Worm (Caenorhabditis elegans) whole organism, late embryonic: Measurements from ENCODE around the gene Y38E10A.8.

Source experiments
- K02D7.2 ChIP-seq: sonication (generic microtip); optimal IDR thresholded peaks from 2 replicates; lab custom pipeline; 2017; ENCODE audit warnings: mild to moderate bottlenecking, missing genetic modification characterization, missing compliant biosample characterization
- K09A11.1 ChIP-seq: sonication (generic microtip); optimal IDR thresholded peaks from 2 replicates; lab custom pipeline; 2017; ENCODE audit warnings: antibody characterized with exemption, mild to moderate bottlenecking, missing genetic modification characterization, missing compliant biosample characterization; ENCODE audit not compliant: insufficient read depth
- Y22D7AL.16 ChIP-seq: sonication (generic microtip); optimal IDR thresholded peaks from 2 replicates; lab custom pipeline; 2016; ENCODE audit warnings: missing genetic modification characterization, missing compliant biosample characterization
- ahr-1 ChIP-seq: sonication (generic microtip); optimal IDR thresholded peaks from 2 replicates; lab custom pipeline; 2016; ENCODE audit warnings: missing genetic modification characterization, missing compliant biosample characterization
- ceh-18 ChIP-seq: sonication (generic microtip); optimal IDR thresholded peaks from 2 replicates; lab custom pipeline; 2016; ENCODE audit warnings: missing genetic modification characterization, missing compliant biosample characterization
- ceh-30 ChIP-seq: fragments of 150-350 bp; optimal IDR thresholded peaks from 2 replicates; lab custom pipeline; 2014; ENCODE audit warnings: missing biosample characterization, missing genetic modification characterization
- ceh-48 ChIP-seq: sonication (generic microtip); optimal IDR thresholded peaks from 2 replicates; lab custom pipeline; 2016; ENCODE audit warnings: missing genetic modification characterization, inconsistent platforms, missing compliant biosample characterization
- ceh-6 ChIP-seq: fragments of 200-800 bp; sonication (Bioruptor generic); optimal IDR thresholded peaks from 2 replicates; lab custom pipeline; 2018; ENCODE audit warnings: mild to moderate bottlenecking, missing genetic modification characterization, missing compliant biosample characterization
- dmd-4 ChIP-seq: sonication (generic microtip); optimal IDR thresholded peaks from 2 replicates; lab custom pipeline; 2016; ENCODE audit warnings: borderline replicate concordance, missing genetic modification characterization, missing compliant biosample characterization
- elt-2 ChIP-seq: sonication (generic microtip); optimal IDR thresholded peaks from 2 replicates; lab custom pipeline; 2016; ENCODE audit warnings: missing genetic modification reagents, missing genetic modification characterization, missing compliant biosample characterization
- elt-4 ChIP-seq: sonication (generic microtip); optimal IDR thresholded peaks from 2 replicates; lab custom pipeline; 2016; ENCODE audit warnings: missing genetic modification characterization, missing compliant biosample characterization
- ets-4 ChIP-seq: sonication (generic microtip); optimal IDR thresholded peaks from 2 replicates; lab custom pipeline; 2016; ENCODE audit warnings: missing genetic modification characterization, missing compliant biosample characterization
- fax-1 ChIP-seq: sonication (generic microtip); optimal IDR thresholded peaks from 2 replicates; lab custom pipeline; 2016; ENCODE audit warnings: missing genotype, missing genetic modification characterization, missing compliant biosample characterization
- fkh-10 ChIP-seq: fragments of 150-350 bp; optimal IDR thresholded peaks from 2 replicates; lab custom pipeline; 2014; ENCODE audit warnings: missing biosample characterization, missing genetic modification reagents, missing genetic modification characterization
- fkh-6 ChIP-seq: sonication (generic microtip); optimal IDR thresholded peaks from 2 replicates; lab custom pipeline; 2016; ENCODE audit warnings: missing genetic modification characterization, missing compliant biosample characterization
- gmeb-2 ChIP-seq: sonication (generic microtip); optimal IDR thresholded peaks from 2 replicates; lab custom pipeline; 2016; ENCODE audit warnings: missing genetic modification characterization, inconsistent platforms, missing compliant biosample characterization
- hlh-13 ChIP-seq: fragments of 200-800 bp; sonication (Bioruptor generic); optimal IDR thresholded peaks from 2 replicates; lab custom pipeline; 2018; ENCODE audit warnings: mild to moderate bottlenecking, missing genetic modification characterization, missing compliant biosample characterization
- hlh-8 ChIP-seq: sonication (generic microtip); optimal IDR thresholded peaks from 2 replicates; lab custom pipeline; 2016; ENCODE audit warnings: missing genotype, missing genetic modification characterization, missing compliant biosample characterization
- lim-6 ChIP-seq: sonication (generic microtip); optimal IDR thresholded peaks from 2 replicates; lab custom pipeline; 2016; ENCODE audit warnings: missing genetic modification characterization, missing compliant biosample characterization
- lin-11 ChIP-seq: fragments of 200-800 bp; sonication (Bioruptor generic); optimal IDR thresholded peaks from 2 replicates; lab custom pipeline; 2018; ENCODE audit warnings: mild to moderate bottlenecking, missing genetic modification characterization, missing compliant biosample characterization
- nfya-1 ChIP-seq: sonication (generic microtip); optimal IDR thresholded peaks from 2 replicates; lab custom pipeline; 2017; ENCODE audit warnings: missing genetic modification characterization, mild to moderate bottlenecking, missing compliant biosample characterization, antibody characterized with exemption, moderate library complexity
- nhr-232 ChIP-seq: sonication (generic microtip); optimal IDR thresholded peaks from 2 replicates; lab custom pipeline; 2016; ENCODE audit warnings: missing genetic modification characterization, missing compliant biosample characterization
- odd-2 ChIP-seq: sonication (generic microtip); optimal IDR thresholded peaks from 2 replicates; lab custom pipeline; 2017; ENCODE audit warnings: antibody characterized with exemption, mild to moderate bottlenecking, missing genetic modification characterization, missing compliant biosample characterization
- pat-9 ChIP-seq: fragments of 200-800 bp; sonication (Bioruptor generic); optimal IDR thresholded peaks from 2 replicates; lab custom pipeline; 2018; ENCODE audit warnings: mild to moderate bottlenecking, missing genetic modification characterization, moderate library complexity, missing compliant biosample characterization
- pha-2 ChIP-seq: sonication (generic microtip); optimal IDR thresholded peaks from 2 replicates; lab custom pipeline; 2017; ENCODE audit warnings: mild to moderate bottlenecking, missing genetic modification characterization, missing compliant biosample characterization
- pha-4 ChIP-seq: fragments of 150-350 bp; optimal IDR thresholded peaks from 2 replicates; lab custom pipeline; 2018; ENCODE audit warnings: missing biosample characterization, missing genetic modification reagents, missing genetic modification characterization
- ref-2 ChIP-seq: sonication (generic microtip); optimal IDR thresholded peaks from 2 replicates; lab custom pipeline; 2016; ENCODE audit warnings: missing genetic modification characterization, missing compliant biosample characterization
- rnt-1 ChIP-seq: sonication (generic microtip); optimal IDR thresholded peaks from 2 replicates; lab custom pipeline; 2016; ENCODE audit warnings: missing genetic modification characterization, missing compliant biosample characterization
- sdc-2 ChIP-seq: sonication (generic microtip); optimal IDR thresholded peaks from 2 replicates; lab custom pipeline; 2016; ENCODE audit warnings: missing genotype, missing genetic modification characterization, missing compliant biosample characterization
- sox-2 ChIP-seq: fragments of 200-800 bp; sonication (Bioruptor generic); IDR thresholded peaks from 2 replicates; pipeline ENCODE4 v1.3.6; 2022; ENCODE audit warnings: missing genetic modification reagents, missing genetic modification characterization, missing compliant biosample characterization
- sox-4 ChIP-seq: sonication (generic microtip); optimal IDR thresholded peaks from 2 replicates; lab custom pipeline; 2017; ENCODE audit warnings: mild to moderate bottlenecking, missing genetic modification characterization, inconsistent platforms, missing compliant biosample characterization
- unc-3 ChIP-seq, 2 experiments: fragments of 200-800 bp in 1 of 2; sonication (Bioruptor generic) in 1 of 2; sonication (generic microtip) in 1 of 2; conservative IDR thresholded peaks in 1 of 2; optimal IDR thresholded peaks in 1 of 2; 2 replicates each; pipeline versions ENCODE4 v1.3.6 to Lab custom; 2016 to 2022; ENCODE audit warnings: missing compliant biosample characterization in 2 of 2, missing genetic modification characterization in 2 of 2, missing genetic modification reagents in 1 of 2
- unc-42 ChIP-seq: sonication (generic microtip); optimal IDR thresholded peaks from 2 replicates; lab custom pipeline; 2016; ENCODE audit warnings: missing genotype, missing genetic modification characterization, missing compliant biosample characterization

The Y38E10A.8 gene

ce11 chrII:12606900-12607299, at the start of gene Y38E10A.8:
Gene Y38E10A.8 (plus strand): TSS chrII:12607200.
- TF ChIP-seq fkh-10 (no peak), lim-6 (tag; lab: Kevin White, UChicago) (no peak), K09A11.1 (tag; lab: Kevin White, UChicago) (no peak), rnt-1 (tag; lab: Kevin White, UChicago) (no peak)

DNA sequence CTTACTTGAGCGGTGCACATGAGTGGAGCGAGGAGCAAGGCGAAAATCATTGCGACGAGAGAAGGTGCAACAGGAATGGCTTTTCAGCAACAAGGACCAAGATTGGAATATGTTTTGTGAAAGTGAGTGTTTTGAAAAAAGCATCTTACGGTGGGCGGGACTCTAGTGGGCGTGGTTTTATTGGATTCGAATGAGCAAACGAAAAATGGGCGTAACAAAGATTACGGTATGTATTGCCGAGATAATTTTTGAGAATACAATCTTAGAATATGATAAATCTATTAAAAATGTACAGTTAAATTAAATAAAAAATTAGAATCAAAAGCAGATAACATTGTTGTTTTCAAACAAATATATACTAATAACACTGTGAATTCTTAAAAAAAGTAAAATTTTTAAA, 46.8 kb upstream of the Y38E10A.8 start, which contains the start of gene F49C5.12:
F49C5.12 (minus strand) TSS at position 101 of the 400 bp plus-strand sequence.
- TF ChIP-seq fkh-6 (no peak), sox-2 (GFP tag; lab: Robert Waterston, UW) (no peak), sox-4 (tag; lab: Kevin White, UChicago) (no peak), sdc-2 (no peak), hlh-13 (GFP tag; lab: Kevin White, UChicago) (no peak), pha-4 (tag; lab: Kevin White, UChicago) (no peak), ceh-18 (tag; lab: Kevin White, UChicago) (no peak)

- TF ChIP-seq gmeb-2 (no peak), nhr-232 (tag; lab: Kevin White, UChicago) (no peak), ets-4 (tag; lab: Kevin White, UChicago) (no peak), nfya-1 (tag; lab: Kevin White, UChicago) (no peak), pha-2 (tag; lab: Kevin White, UChicago) (no peak), ceh-30 (tag; lab: Kevin White, UChicago) (no peak), odd-2 (tag; lab: Kevin White, UChicago) (no peak), sox-4 (tag; lab: Kevin White, UChicago) (no peak), hlh-8 (tag; lab: Kevin White, UChicago) (no peak), ref-2 (tag; lab: Kevin White, UChicago) (no peak), K02D7.2 (tag; lab: Kevin White, UChicago) (no peak)
- TF ChIP-seq, all 69 proteins: peak for 0
Observed at ce11 chrII:12565851-12566250, 41.1 kb upstream of the Y38E10A.8 start, which contains the start of gene F49C5.7. Gene F49C5.7 (plus strand): TSS chrII:12566151.

- TF ChIP-seq pat-9 (tag; lab: Kevin White, UChicago) (no peak), fkh-10 (no peak), elt-2 (tag; lab: Kevin White, UChicago) (no peak), unc-42 (tag; lab: Kevin White, UChicago) (no peak)
Observed at ce11 chrII:12570523-12570922, 36.5 kb upstream of the Y38E10A.8 start, which contains the start of gene Y38E10A.1. Gene Y38E10A.1 (minus strand): TSS chrII:12570623.

DNA sequence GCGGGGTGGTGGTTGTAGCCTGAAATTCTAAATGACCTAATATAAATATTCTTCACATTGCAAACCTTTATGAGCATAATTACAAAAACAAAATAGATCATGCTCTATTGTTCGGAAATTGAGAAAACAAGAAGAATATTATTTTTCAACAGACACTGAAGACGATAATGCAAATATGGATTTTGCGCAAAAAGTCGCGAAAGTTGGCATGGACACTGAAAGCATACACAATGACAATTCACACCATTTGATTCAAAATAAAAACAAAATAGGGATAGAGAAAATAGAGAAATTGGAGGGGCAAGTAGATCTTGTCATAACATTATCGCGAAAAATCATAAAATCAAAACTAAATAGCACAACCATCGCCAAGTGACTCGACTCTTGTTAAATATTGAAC, 34.2 kb upstream of the Y38E10A.8 start, which contains the start of gene Y38E10A.35:
Y38E10A.35 (minus strand) TSS at position 101 of the 400 bp plus-strand sequence.
- no peak for TF ChIP-seq ahr-1 (tag; lab: Kevin White, UChicago)
- TF ChIP-seq unc-3 (GFP tag; conservative IDR thresholded peaks at IDR 0.05; lab: Robert Waterston, UW) = no peak
- no peak for TF ChIP-seq unc-3 (tag; optimal IDR thresholded peaks at IDR 0.05; lab: Kevin White, UChicago)
- no peak for TF ChIP-seq dmd-4
- no peak for TF ChIP-seq lin-11 (tag; lab: Kevin White, UChicago)
- no peak for TF ChIP-seq ceh-48
- TF ChIP-seq ceh-6 (GFP tag; lab: Kevin White, UChicago) = no peak
- no peak for TF ChIP-seq fax-1
- TF ChIP-seq Y22D7AL.16 = no peak
- TF ChIP-seq nfya-1 (tag; lab: Kevin White, UChicago) = no peak
- no peak for TF ChIP-seq pha-2 (tag; lab: Kevin White, UChicago)
- TF ChIP-seq elt-4 (tag; lab: Kevin White, UChicago) = no peak
